1 fruit fly cellular context compared by ENCODE assay signal in genomic region chrX:16361306-16361705, dm6.
TF ChIP-seq lines count a peak whose summit lies in the region.

TSS of gene nonA (plus strand) at chrX:16361569.

TF ChIP-seq in whole organism, embryonic, 481 proteins besides CTCF, POLR2A, EP300 and RAD21 (continued from another document):
- TF ChIP-seq CG14667 (GFP tag; IDR thresholded peaks at IDR 0.05; lab: Robert Waterston, UW) (peak; percentile 58; the same call in 1 of the 2 replicates), CG31365 (tag; optimal IDR thresholded peaks at IDR 0.05; lab: Kevin White, UChicago) (no peak), row (GFP tag; IDR thresholded peaks at IDR 0.05; lab: Robert Waterston, UW) (peak; percentile 60; the same call in 1 of the 3 replicates), Aef1 (GFP tag; IDR thresholded peaks at IDR 0.05; lab: Robert Waterston, UW) (no peak), CG6175 (GFP tag; IDR thresholded peaks at IDR 0.05; lab: Robert Waterston, UW) (no peak), CG10543 (GFP tag; optimal IDR thresholded peaks at IDR 0.05; lab: Kevin White, UChicago) (no peak), CG10979 (tag; optimal IDR thresholded peaks at IDR 0.05; lab: Kevin White, UChicago) (no peak), knrl (GFP tag; IDR thresholded peaks at IDR 0.05; lab: Robert Waterston, UW; ENCODE audit: partially characterized antibody) (no peak), pan (optimal IDR thresholded peaks at IDR 0.05; lab: Kevin White, UChicago) (no peak), pan (GFP tag; optimal IDR thresholded peaks at IDR 0.05 in 1 of 2, IDR thresholded peaks at IDR 0.05 in 1 of 2) (no peak), Scr (GFP tag; IDR thresholded peaks at IDR 0.05; lab: Robert Waterston, UW; ENCODE audit: partially characterized antibody) (peak; percentile 46), H2.0 (GFP tag; IDR thresholded peaks at IDR 0.05; lab: Robert Waterston, UW) (no peak), Hmr (GFP tag; optimal IDR thresholded peaks at IDR 0.05; lab: Kevin White, UChicago) (no peak), CG3407 (GFP tag; optimal IDR thresholded peaks at IDR 0.05; lab: Kevin White, UChicago) (no peak), CG9437 (GFP tag; optimal IDR thresholded peaks at IDR 0.05; lab: Kevin White, UChicago) (peak; percentile 42), CG1603 (tag; optimal IDR thresholded peaks at IDR 0.05; lab: Kevin White, UChicago) (peak; percentile 99), Ada2b (GFP tag; IDR thresholded peaks at IDR 0.05; lab: Robert Waterston, UW) (no peak), CG7271 (tag; optimal IDR thresholded peaks at IDR 0.05; lab: Kevin White, UChicago) (no peak)
